Worm (Caenorhabditis elegans): ENCODE results near the gene fbxl-5.
A peak's percentile ranks its signal among the peaks of the same experiment; 100 is the strongest.

The fbxl-5 gene

DNA sequence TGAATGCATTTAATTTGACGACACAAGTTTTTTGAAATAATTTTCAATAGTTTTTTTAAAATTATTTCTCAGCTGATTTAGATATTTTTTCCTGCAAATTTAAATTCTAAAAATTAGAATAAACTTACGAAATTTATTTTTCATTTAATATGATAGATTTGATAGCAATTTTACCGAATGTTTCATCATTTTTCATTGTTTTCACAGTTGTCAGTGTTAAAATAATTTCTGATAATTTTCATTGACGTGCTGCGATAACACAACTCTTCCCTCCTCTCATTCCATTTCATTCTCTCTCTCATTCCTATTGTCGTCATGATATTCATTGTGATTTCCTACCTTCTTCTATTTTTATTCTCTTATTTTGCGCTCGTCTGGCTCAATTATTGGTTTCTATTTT, 17.5 kb downstream of the fbxl-5 start, which contains the start of gene hint-3:
hint-3 (plus strand) TSS at position 301 of the 400 bp plus-strand sequence.
- TF ChIP-seq ceh-28 (tag; optimal IDR thresholded peaks at IDR 0.05) (no peak), lin-39 (tag; optimal IDR thresholded peaks at IDR 0.05) (no peak), fkh-10 (GFP tag; optimal IDR thresholded peaks at IDR 0.05) (no peak), fkh-2 (tag; optimal IDR thresholded peaks at IDR 0.05) (no peak), nhr-11 (tag; optimal IDR thresholded peaks at IDR 0.05) (no peak), nhr-77 (tag; optimal IDR thresholded peaks at IDR 0.05) (no peak), elt-2 (tag; optimal IDR thresholded peaks at IDR 0.05) (peak; percentile 36), ama-1 (optimal IDR thresholded peaks at IDR 0.05) (no peak)

DNA sequence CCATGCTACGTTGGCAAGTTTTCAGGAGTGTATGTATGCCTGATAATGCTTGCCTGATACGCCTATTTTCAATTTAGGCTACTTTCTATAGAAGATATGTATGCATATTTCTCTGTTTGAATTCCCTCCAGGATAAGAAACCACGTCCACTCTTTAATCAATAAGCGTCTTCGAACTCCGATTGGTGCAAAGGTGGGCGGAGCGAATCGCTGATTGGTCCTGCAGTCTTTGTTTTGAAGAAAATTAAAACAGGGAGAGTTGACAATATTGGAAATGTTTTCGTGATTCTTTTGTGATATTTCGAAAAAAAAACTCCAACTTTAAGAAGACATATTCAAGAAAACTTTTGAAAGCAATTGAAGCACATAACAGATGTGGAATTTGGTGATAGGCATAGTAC, 19.2 kb downstream of the fbxl-5 start:
- TF ChIP-seq nfya-1 (tag; optimal IDR thresholded peaks at IDR 0.05; ENCODE audit: insufficient read depth), result peak; percentile 83
- no peak for TF ChIP-seq nhr-76 (tag; optimal IDR thresholded peaks at IDR 0.05)
- no peak for TF ChIP-seq nhr-237 (tag; optimal IDR thresholded peaks at IDR 0.05)

DNA sequence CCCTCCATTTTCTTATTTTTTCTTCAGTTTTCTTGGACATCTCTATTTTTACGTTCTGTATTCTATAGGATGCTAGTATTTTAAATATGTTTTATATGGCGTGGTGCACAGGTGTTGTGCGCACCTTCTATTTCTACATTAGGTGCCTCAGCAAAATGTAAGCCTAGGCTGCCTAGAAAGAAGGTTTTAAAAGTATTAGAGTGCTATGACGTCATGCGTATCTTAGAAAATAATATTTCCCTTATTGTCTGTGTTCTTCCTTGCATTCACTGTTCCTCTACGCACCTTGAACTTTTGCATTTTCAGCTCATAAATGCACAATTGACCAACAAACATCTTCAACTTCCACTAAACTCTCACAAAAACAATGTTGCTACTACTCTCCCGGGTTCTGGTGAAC, 28.3 kb downstream of the fbxl-5 start, which contains the start of gene frpr-3:
frpr-3 (plus strand) TSS at position 301 of the 400 bp plus-strand sequence.
- TF ChIP-seq skn-1 (tag; optimal IDR thresholded peaks at IDR 0.05), result no peak
- no peak for TF ChIP-seq elt-3 (tag; optimal IDR thresholded peaks at IDR 0.05)
- TF ChIP-seq unc-39 (tag; optimal IDR thresholded peaks at IDR 0.05), result no peak
- no peak for TF ChIP-seq snpc-4 (tag; optimal IDR thresholded peaks at IDR 0.05)
- no peak for TF ChIP-seq aly-2 (tag; optimal IDR thresholded peaks at IDR 0.05)
- TF ChIP-seq ceh-28 (tag; optimal IDR thresholded peaks at IDR 0.05), result no peak
- no peak for TF ChIP-seq zag-1 (tag; optimal IDR thresholded peaks at IDR 0.05)
- TF ChIP-seq egl-27 (tag; optimal IDR thresholded peaks at IDR 0.05), result no peak
- TF ChIP-seq nhr-28 (tag; optimal IDR thresholded peaks at IDR 0.05), result no peak

DNA sequence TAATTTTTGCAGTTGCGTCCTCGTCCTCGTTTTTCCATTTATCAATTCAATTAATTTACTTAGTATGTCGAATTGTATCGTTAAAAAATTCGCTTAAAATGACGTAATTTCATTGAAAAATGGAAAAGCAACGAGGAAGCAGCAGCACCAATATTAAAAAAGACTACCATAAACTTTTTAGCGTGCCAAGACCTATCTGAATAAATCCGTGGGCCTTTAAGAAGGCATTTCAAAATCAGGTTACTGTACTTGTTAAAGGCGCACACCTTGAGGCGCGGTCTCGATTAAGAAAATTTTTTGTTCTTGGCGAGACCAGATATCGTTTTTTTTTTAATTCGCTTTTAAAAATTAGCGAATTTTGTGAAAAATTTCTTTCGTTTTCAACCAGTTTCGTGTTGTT, 30.9 kb downstream of the fbxl-5 start:
- no peak for TF ChIP-seq R02D3.7 (tag; optimal IDR thresholded peaks at IDR 0.05)
- TF ChIP-seq nhr-12 (tag; optimal IDR thresholded peaks at IDR 0.05), result no peak
- no peak for TF ChIP-seq elt-3 (tag; optimal IDR thresholded peaks at IDR 0.05)
- no peak for TF ChIP-seq ztf-4 (tag; optimal IDR thresholded peaks at IDR 0.05)
- no peak for TF ChIP-seq nhr-237 (tag; optimal IDR thresholded peaks at IDR 0.05)
- no peak for TF ChIP-seq lin-39 (tag; optimal IDR thresholded peaks at IDR 0.05)
- no peak for TF ChIP-seq nhr-43 (tag; optimal IDR thresholded peaks at IDR 0.05; ENCODE audit: poor library complexity, severe bottlenecking)
- TF ChIP-seq lin-15B (tag; optimal IDR thresholded peaks at IDR 0.05), result no peak
- no peak for TF ChIP-seq egl-5 (tag; optimal IDR thresholded peaks at IDR 0.05)
- TF ChIP-seq nhr-77 (tag; optimal IDR thresholded peaks at IDR 0.05), result no peak
- no peak for TF ChIP-seq nhr-25 (tag; optimal IDR thresholded peaks at IDR 0.05)
- no peak for TF ChIP-seq nfya-1 (tag; optimal IDR thresholded peaks at IDR 0.05; ENCODE audit: insufficient read depth)
- no peak for TF ChIP-seq unc-62 (GFP tag; optimal IDR thresholded peaks at IDR 0.05)
- no peak for TF ChIP-seq lsy-12 (tag; optimal IDR thresholded peaks at IDR 0.05)
- no peak for TF ChIP-seq eor-1 (tag; optimal IDR thresholded peaks at IDR 0.05)
- no peak for TF ChIP-seq tbx-2 (tag; optimal IDR thresholded peaks at IDR 0.05)
- TF ChIP-seq egl-27 (tag; optimal IDR thresholded peaks at IDR 0.05), result no peak
- TF ChIP-seq nhr-76 (tag; optimal IDR thresholded peaks at IDR 0.05), result no peak

DNA sequence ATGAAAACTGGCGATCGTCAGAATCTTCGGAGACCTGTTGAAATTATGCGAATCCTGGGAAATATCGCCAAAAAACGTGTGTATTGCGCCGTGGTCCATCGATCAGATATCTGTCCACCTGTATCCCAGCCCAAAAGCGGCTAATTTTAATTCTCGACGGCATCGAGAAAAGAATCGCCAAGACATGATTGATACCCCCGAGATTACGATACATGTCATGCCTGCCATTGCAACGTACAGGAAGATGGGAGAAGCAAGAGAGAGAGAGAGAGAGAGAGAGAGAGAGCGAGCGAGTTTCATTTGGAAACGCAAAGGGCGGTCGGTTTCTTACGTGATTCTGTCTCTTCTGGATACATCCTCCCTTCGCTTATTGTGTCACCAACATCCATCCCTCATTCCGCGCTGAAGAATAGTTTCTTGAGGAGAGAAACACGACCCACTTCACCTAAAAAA, 31.5 kb downstream of the fbxl-5 start, which contains the start of gene grl-10:
grl-10 (plus strand) TSS at position 403 of the 453 bp plus-strand sequence.
- TF ChIP-seq jun-1 (tag; optimal IDR thresholded peaks at IDR 0.05) (no peak), nhr-67 (tag; optimal IDR thresholded peaks at IDR 0.05) (no peak), nhr-43 (tag; optimal IDR thresholded peaks at IDR 0.05; ENCODE audit: poor library complexity, severe bottlenecking) (peak; percentile 61), hmg-11 (tag; optimal IDR thresholded peaks at IDR 0.05) (no peak)

DNA sequence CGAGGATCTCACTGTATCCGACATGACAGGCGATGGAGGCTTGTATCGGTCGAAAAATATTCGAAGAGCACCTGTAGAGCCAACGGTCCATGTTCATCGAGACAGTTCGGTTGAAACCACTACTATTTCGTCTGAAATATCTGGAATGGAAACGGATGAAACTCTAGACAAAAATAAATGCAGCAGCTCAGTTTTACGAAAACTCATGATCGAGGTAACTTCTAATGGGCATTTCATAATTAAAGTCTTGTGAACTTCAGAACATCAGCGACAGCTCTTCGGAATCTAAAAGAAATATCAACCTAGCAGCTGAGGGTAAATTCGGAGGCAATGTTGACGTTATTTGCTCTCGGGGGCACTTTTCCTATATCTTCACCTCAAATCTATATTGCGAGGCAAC, 32.5 kb downstream of the fbxl-5 start:
- TF ChIP-seq nhr-67 (tag; optimal IDR thresholded peaks at IDR 0.05) (no peak), nhr-76 (tag; optimal IDR thresholded peaks at IDR 0.05) (no peak), nhr-12 (tag; optimal IDR thresholded peaks at IDR 0.05) (no peak), ama-1 (optimal IDR thresholded peaks at IDR 0.05) (peak; percentile 32), ztf-4 (tag; optimal IDR thresholded peaks at IDR 0.05) (no peak), nhr-43 (tag; optimal IDR thresholded peaks at IDR 0.05; ENCODE audit: poor library complexity, severe bottlenecking) (peak; percentile 47), lin-39 (tag; optimal IDR thresholded peaks at IDR 0.05) (no peak), egl-27 (tag; optimal IDR thresholded peaks at IDR 0.05) (no peak), ceh-16 (tag; optimal IDR thresholded peaks at IDR 0.05) (no peak)

All from whole organism, L3 larva.